Worm (Caenorhabditis elegans) whole organism, L4 larva: Measurements from ENCODE around the gene plx-2.

Experiments
- F26F4.8 ChIP-seq: fragments of 200-800 bp; sonication (Bioruptor generic); conservative IDR thresholded peaks from 2 replicates; pipeline ENCODE4 v1.3.6; 2022; ENCODE audit warnings: missing genetic modification characterization, missing compliant biosample characterization
- F44E2.7 ChIP-seq: fragments of 200-800 bp; sonication (Bioruptor generic); IDR thresholded peaks from 2 replicates; pipeline ENCODE4 v2.1.2; 2022; ENCODE audit warnings: missing genetic modification characterization, missing compliant biosample characterization
- R02D3.7 ChIP-seq: fragments of 150-350 bp; sonication (generic microtip); optimal IDR thresholded peaks from 3 replicates; lab custom pipeline; 2014; ENCODE audit warnings: missing biosample characterization, missing genetic modification characterization
- Y105C5A.15 ChIP-seq: fragments of 200-800 bp; sonication (Bioruptor generic); IDR thresholded peaks from 2 replicates; pipeline ENCODE4 v1.3.6; 2022; ENCODE audit warnings: missing genetic modification characterization, missing compliant biosample characterization
- Y5F2A.4 ChIP-seq: fragments of 200-800 bp; sonication (Bioruptor generic); optimal IDR thresholded peaks from 2 replicates; lab custom pipeline; 2018; ENCODE audit warnings: mild to moderate bottlenecking, missing genetic modification characterization, missing compliant biosample characterization
- ZK546.5 ChIP-seq, 2 experiments: sonication (generic microtip); optimal IDR thresholded peaks; 2 replicates each; lab custom pipeline; 2017; ENCODE audit warnings: missing biosample characterization in 2 of 2, missing genetic modification characterization in 2 of 2
- aha-1 ChIP-seq: fragments of 150-350 bp; peaks from one replicate; lab custom pipeline; 2014; ENCODE audit warnings: missing biosample characterization, missing genetic modification characterization
- aly-2 ChIP-seq: sonication (generic microtip); optimal IDR thresholded peaks from 2 replicates; lab custom pipeline; 2018; ENCODE audit warnings: missing biosample characterization, missing genetic modification characterization
- arid-1 ChIP-seq: fragments of 200-800 bp; sonication (Bioruptor generic); conservative IDR thresholded peaks from 2 replicates; pipeline ENCODE4 v1.3.6; 2022; ENCODE audit warnings: missing genetic modification reagents, missing genetic modification characterization, missing compliant biosample characterization
- ceh-20 ChIP-seq: fragments of 200-800 bp; sonication (Bioruptor generic); IDR thresholded peaks from 2 replicates; pipeline ENCODE4 v1.3.6; 2022; ENCODE audit warnings: missing genetic modification reagents, missing genetic modification characterization, missing compliant biosample characterization
- ceh-32 ChIP-seq: sonication (generic microtip); optimal IDR thresholded peaks from 2 replicates; lab custom pipeline; 2016; ENCODE audit warnings: mild to moderate bottlenecking, missing genetic modification characterization, missing compliant biosample characterization; ENCODE audit not compliant: poor library complexity
- ces-1 ChIP-seq: fragments of 150-350 bp; sonication (generic microtip); optimal IDR thresholded peaks from 4 replicates; lab custom pipeline; 2014; ENCODE audit warnings: missing biosample characterization, missing genetic modification reagents, missing genetic modification characterization
- ctbp-1 ChIP-seq: fragments of 200-800 bp; sonication (Bioruptor generic); IDR thresholded peaks from 2 replicates; pipeline ENCODE4 v1.3.6; 2022; ENCODE audit warnings: missing genetic modification reagents, missing genetic modification characterization, missing compliant biosample characterization
- daf-12 ChIP-seq: fragments of 150-350 bp; optimal IDR thresholded peaks from 2 replicates; lab custom pipeline; 2014; ENCODE audit warnings: missing biosample characterization, missing genetic modification reagents, missing genetic modification characterization
- daf-19 ChIP-seq: fragments of 200-800 bp; sonication (Bioruptor generic); conservative IDR thresholded peaks from 2 replicates; pipeline ENCODE4 v1.3.6; 2022; ENCODE audit warnings: missing genetic modification characterization, missing compliant biosample characterization
- dve-1 ChIP-seq: sonication (generic microtip); optimal IDR thresholded peaks from 2 replicates; lab custom pipeline; 2017; ENCODE audit warnings: antibody characterized with exemption, mild to moderate bottlenecking, missing genetic modification characterization, missing compliant biosample characterization; ENCODE audit not compliant: insufficient read depth
- egl-27 ChIP-seq: sonication (generic microtip); optimal IDR thresholded peaks from 3 replicates; lab custom pipeline; 2017; ENCODE audit warnings: missing biosample characterization, missing genetic modification reagents, missing genetic modification characterization
- fkh-10 ChIP-seq: fragments of 150-350 bp; optimal IDR thresholded peaks from 2 replicates; lab custom pipeline; 2014; ENCODE audit warnings: missing biosample characterization, missing genetic modification reagents, missing genetic modification characterization
- fos-1 ChIP-seq: fragments of 150-350 bp; optimal IDR thresholded peaks from 2 replicates; lab custom pipeline; 2014; ENCODE audit warnings: missing biosample characterization, missing genetic modification characterization
- hlh-11 ChIP-seq: fragments of 200-800 bp; sonication (Bioruptor generic); optimal IDR thresholded peaks from 2 replicates; lab custom pipeline; 2018; ENCODE audit warnings: mild to moderate bottlenecking, missing genetic modification characterization, missing compliant biosample characterization
- jun-1 ChIP-seq: fragments of 150-350 bp; optimal IDR thresholded peaks from 2 replicates; lab custom pipeline; 2014; ENCODE audit warnings: missing biosample characterization, missing genetic modification reagents, missing genetic modification characterization
- lin-15B ChIP-seq: fragments of 150-350 bp; sonication (generic microtip); optimal IDR thresholded peaks from 3 replicates; lab custom pipeline; 2014; ENCODE audit warnings: missing biosample characterization, missing genetic modification characterization
- lin-29 ChIP-seq: fragments of 200-800 bp; sonication (Bioruptor generic); IDR thresholded peaks from 2 replicates; pipeline ENCODE4 v1.3.6; 2022; ENCODE audit warnings: missing genetic modification reagents, missing genetic modification characterization, missing compliant biosample characterization
- lin-39 ChIP-seq: fragments of 150-350 bp; optimal IDR thresholded peaks from 2 replicates; lab custom pipeline; 2014; ENCODE audit warnings: missing biosample characterization, missing genetic modification reagents, missing genetic modification characterization
- lir-3 ChIP-seq: sonication (generic microtip); optimal IDR thresholded peaks from 2 replicates; lab custom pipeline; 2016; ENCODE audit warnings: mild to moderate bottlenecking, missing genetic modification characterization, missing compliant biosample characterization
- lsy-2 ChIP-seq, 2 experiments: fragments of 150-350 bp in 1 of 2; sonication (generic microtip) in 1 of 2; optimal IDR thresholded peaks; 2 replicates each; lab custom pipeline; 2014 to 2017; ENCODE audit warnings: missing biosample characterization in 2 of 2, missing genetic modification characterization in 2 of 2
- madf-9 ChIP-seq: fragments of 200-800 bp; sonication (Bioruptor generic); conservative IDR thresholded peaks from 2 replicates; pipeline ENCODE4 v1.3.6; 2022; ENCODE audit warnings: missing genetic modification reagents, missing genetic modification characterization, missing compliant biosample characterization
- mdl-1 ChIP-seq, 2 experiments: fragments of 150-350 bp in 1 of 2; sonication (generic microtip) in 1 of 2; optimal IDR thresholded peaks; 2 replicates each; lab custom pipeline; 2014 to 2017; ENCODE audit warnings: missing biosample characterization in 2 of 2, missing genetic modification characterization in 2 of 2
- mdt-29 ChIP-seq: fragments of 200-800 bp; sonication (Bioruptor generic); IDR thresholded peaks from 2 replicates; pipeline ENCODE4 v1.3.6; 2022; ENCODE audit warnings: missing genetic modification reagents, missing genetic modification characterization, missing compliant biosample characterization
- mep-1 ChIP-seq: fragments of 150-350 bp; sonication (generic microtip); optimal IDR thresholded peaks from 3 replicates; lab custom pipeline; 2014; ENCODE audit warnings: missing biosample characterization, missing genetic modification characterization
- mxl-3 ChIP-seq: fragments of 200-800 bp; sonication (Bioruptor generic); optimal IDR thresholded peaks from 2 replicates; lab custom pipeline; 2018; ENCODE audit warnings: mild to moderate bottlenecking, missing genetic modification characterization, missing compliant biosample characterization
- nhr-102 ChIP-seq: sonication (generic microtip); optimal IDR thresholded peaks from 2 replicates; lab custom pipeline; 2016; ENCODE audit warnings: mild to moderate bottlenecking, missing genetic modification characterization, moderate library complexity, missing compliant biosample characterization
- nhr-237 ChIP-seq: sonication (generic microtip); optimal IDR thresholded peaks from 2 replicates; lab custom pipeline; 2017; ENCODE audit warnings: missing biosample characterization, missing genetic modification characterization
- nhr-25 ChIP-seq: sonication (generic microtip); optimal IDR thresholded peaks from 2 replicates; lab custom pipeline; 2017; ENCODE audit warnings: missing genetic modification characterization, mild to moderate bottlenecking, missing compliant biosample characterization, antibody characterized with exemption, moderate library complexity, borderline replicate concordance; ENCODE audit not compliant: insufficient read depth
- nhr-48 ChIP-seq: sonication (generic microtip); optimal IDR thresholded peaks from 2 replicates; lab custom pipeline; 2016; ENCODE audit warnings: mild to moderate bottlenecking, missing genetic modification characterization, missing compliant biosample characterization
- nhr-6 ChIP-seq: fragments of 150-350 bp; optimal IDR thresholded peaks from 2 replicates; lab custom pipeline; 2014; ENCODE audit warnings: missing biosample characterization, missing genetic modification characterization
- pha-4 ChIP-seq, 2 experiments: fragments of 150-350 bp in 1 of 2; fragments of 200-800 bp in 1 of 2; sonication (Bioruptor generic) in 1 of 2; IDR thresholded peaks in 1 of 2; optimal IDR thresholded peaks in 1 of 2; 2 replicates each; pipeline versions ENCODE4 v1.3.6 to Lab custom; 2014 to 2022; ENCODE audit warnings: missing genetic modification characterization in 2 of 2, missing genetic modification reagents in 2 of 2, missing biosample characterization in 1 of 2, missing compliant biosample characterization in 1 of 2
- saeg-2 ChIP-seq: fragments of 200-800 bp; sonication (Bioruptor generic); IDR thresholded peaks from 2 replicates; pipeline ENCODE4 v1.3.6; 2022; ENCODE audit warnings: missing genetic modification reagents, missing genetic modification characterization, missing compliant biosample characterization
- skn-1 ChIP-seq: fragments of 150-350 bp; optimal IDR thresholded peaks from 2 replicates; lab custom pipeline; 2014; ENCODE audit warnings: missing biosample characterization, missing genetic modification characterization
- snpc-1.2 ChIP-seq: fragments of 200-800 bp; sonication (Bioruptor generic); IDR thresholded peaks from 2 replicates; pipeline ENCODE4 v1.3.6; 2022; ENCODE audit warnings: missing genetic modification reagents, missing genetic modification characterization, missing compliant biosample characterization
- snpc-4 ChIP-seq: fragments of 150-350 bp; optimal IDR thresholded peaks from 2 replicates; lab custom pipeline; 2014; ENCODE audit warnings: missing biosample characterization, missing genetic modification characterization
- spr-3 ChIP-seq: fragments of 200-800 bp; sonication (Bioruptor generic); optimal IDR thresholded peaks from 2 replicates; lab custom pipeline; 2018; ENCODE audit warnings: mild to moderate bottlenecking, missing genetic modification characterization, missing compliant biosample characterization
- tra-1 ChIP-seq: fragments of 200-800 bp; sonication (Bioruptor generic); IDR thresholded peaks from 2 replicates; pipeline ENCODE4 v1.3.6; 2022; ENCODE audit warnings: missing genetic modification reagents, missing genetic modification characterization, missing compliant biosample characterization
- unc-130 ChIP-seq: sonication (generic microtip); optimal IDR thresholded peaks from 2 replicates; lab custom pipeline; 2016; ENCODE audit warnings: missing genetic modification reagents, missing genetic modification characterization, missing compliant biosample characterization
- unc-39 ChIP-seq: sonication (generic microtip); optimal IDR thresholded peaks from 2 replicates; lab custom pipeline; 2017; ENCODE audit warnings: missing biosample characterization, missing genetic modification characterization
- unc-62 ChIP-seq, 3 experiments: fragments of 150-350 bp in 1 of 3; sonication (generic microtip); optimal IDR thresholded peaks in 2 of 3; peaks in 1 of 3; 1 replicate in 1 of 3; 2 replicates in 2 of 3; lab custom pipeline; 2014 to 2017; ENCODE audit warnings: missing biosample characterization in 3 of 3, missing genetic modification characterization in 3 of 3, missing genetic modification reagents in 3 of 3, missing genotype in 1 of 3
- zag-1 ChIP-seq: fragments of 150-350 bp; optimal IDR thresholded peaks from 2 replicates; lab custom pipeline; 2014; ENCODE audit warnings: missing biosample characterization, missing genetic modification characterization
- zfp-2 ChIP-seq: sonication (generic microtip); optimal IDR thresholded peaks from 2 replicates; lab custom pipeline; 2016; ENCODE audit warnings: mild to moderate bottlenecking, missing genetic modification characterization, missing compliant biosample characterization
- zfp-3 ChIP-seq: fragments of 200-800 bp; sonication (Bioruptor generic); conservative IDR thresholded peaks from 2 replicates; pipeline ENCODE4 v1.3.6; 2022; ENCODE audit warnings: missing genetic modification reagents, missing genetic modification characterization, missing compliant biosample characterization
- ztf-11 ChIP-seq: fragments of 150-350 bp; optimal IDR thresholded peaks from 2 replicates; lab custom pipeline; 2014; ENCODE audit warnings: missing biosample characterization, missing genetic modification characterization
- ztf-7 ChIP-seq: fragments of 150-350 bp; optimal IDR thresholded peaks from 2 replicates; lab custom pipeline; 2014; ENCODE audit warnings: missing biosample characterization, missing genetic modification characterization

plx-2 gene

ce11 chrII:14404266-14404665 is 20.4 kb downstream of the plx-2 start (continued):
- TF ChIP-seq fos-1 (tag; lab: Kevin White, UChicago): no peak
- no peak for TF ChIP-seq snpc-4 (tag; lab: Kevin White, UChicago)
- TF ChIP-seq egl-27 (tag; lab: Kevin White, UChicago): no peak
- TF ChIP-seq nhr-237 (tag; lab: Kevin White, UChicago): no peak
- TF ChIP-seq mdt-29 (GFP tag; lab: Robert Waterston, UW): no peak
- TF ChIP-seq jun-1 (tag; lab: Kevin White, UChicago): no peak
- no peak for TF ChIP-seq mxl-3 (GFP tag; lab: Kevin White, UChicago)
- no peak for TF ChIP-seq snpc-1.2 (GFP tag; lab: Robert Waterston, UW)
- TF ChIP-seq ceh-32 (tag; lab: Kevin White, UChicago): no peak
- TF ChIP-seq R02D3.7 (tag; lab: Kevin White, UChicago): no peak
- peak; percentile 26 for TF ChIP-seq hlh-11 (tag; lab: Kevin White, UChicago)
- TF ChIP-seq ceh-20 (GFP tag; lab: Robert Waterston, UW): no peak
- TF ChIP-seq lin-29 (GFP tag; lab: Robert Waterston, UW): no peak
- no peak for TF ChIP-seq ces-1 (GFP tag; lab: Kevin White, UChicago)
- no peak for TF ChIP-seq nhr-48 (tag; lab: Kevin White, UChicago)
- no peak for TF ChIP-seq unc-62 (GFP tag; optimal IDR thresholded peaks at IDR 0.05 in 1 of 2; lab: Kevin White, UChicago)
- no peak for TF ChIP-seq unc-62 (tag; optimal IDR thresholded peaks at IDR 0.05; lab: Kevin White, UChicago)
- TF ChIP-seq daf-12 (tag; lab: Kevin White, UChicago): no peak
- no peak for TF ChIP-seq F44E2.7
- no peak for TF ChIP-seq tra-1 (GFP tag; lab: Robert Waterston, UW)
- no peak for TF ChIP-seq nhr-25 (tag; lab: Kevin White, UChicago)
- peak; percentile 63 for TF ChIP-seq mep-1 (tag; lab: Kevin White, UChicago)
- no peak for TF ChIP-seq daf-19
- no peak for TF ChIP-seq lin-15B (tag; lab: Kevin White, UChicago)
- TF ChIP-seq nhr-102 (tag; lab: Kevin White, UChicago): no peak
- no peak for TF ChIP-seq fkh-10
- no peak for TF ChIP-seq spr-3 (GFP tag; lab: Kevin White, UChicago)
- no peak for TF ChIP-seq saeg-2 (GFP tag; lab: Robert Waterston, UW)
- no peak for TF ChIP-seq ztf-11 (tag; lab: Kevin White, UChicago)
- no peak for TF ChIP-seq madf-9 (GFP tag; lab: Robert Waterston, UW)
- TF ChIP-seq unc-39 (tag; lab: Kevin White, UChicago): no peak
- no peak for TF ChIP-seq lir-3 (tag; lab: Kevin White, UChicago)
- no peak for TF ChIP-seq unc-130 (GFP tag; lab: Kevin White, UChicago)
- TF ChIP-seq arid-1: no peak
- no peak for TF ChIP-seq zfp-2
- TF ChIP-seq zag-1 (tag; lab: Kevin White, UChicago): no peak
- TF ChIP-seq nhr-6 (tag; lab: Kevin White, UChicago): peak; percentile 82
- peak in 1 of 2 experiments; percentile 52 for TF ChIP-seq lsy-2 (tag; optimal IDR thresholded peaks at IDR 0.05; lab: Kevin White, UChicago)
- no peak for TF ChIP-seq Y5F2A.4 (GFP tag; lab: Kevin White, UChicago)
- TF ChIP-seq dve-1 (tag; lab: Kevin White, UChicago): peak; percentile 80
- TF ChIP-seq aha-1 (tag; lab: Kevin White, UChicago): peak; percentile 98
- TF ChIP-seq zfp-3 (GFP tag; lab: Robert Waterston, UW): no peak
- TF ChIP-seq skn-1: no peak
- TF ChIP-seq ctbp-1 (GFP tag; lab: Robert Waterston, UW): no peak
- no peak for TF ChIP-seq ztf-7 (tag; lab: Kevin White, UChicago)
- peak; percentile 19; the same call in 1 of the 2 replicates for TF ChIP-seq pha-4 (GFP tag; IDR thresholded peaks at IDR 0.05; lab: Robert Waterston, UW)
- peak; percentile 74 for TF ChIP-seq pha-4 (tag; optimal IDR thresholded peaks at IDR 0.05; lab: Kevin White, UChicago)
- TF ChIP-seq aly-2 (tag; lab: Kevin White, UChicago): no peak
- no peak for TF ChIP-seq ZK546.5 (tag; optimal IDR thresholded peaks at IDR 0.05; lab: Kevin White, UChicago)
- TF ChIP-seq Y105C5A.15 (GFP tag; lab: Robert Waterston, UW): no peak
- TF ChIP-seq mdl-1 (tag; optimal IDR thresholded peaks at IDR 0.05; lab: Kevin White, UChicago): peak in 1 of 2 experiments; percentile 70
- TF ChIP-seq lin-39 (tag; lab: Kevin White, UChicago): no peak
- no peak for TF ChIP-seq F26F4.8 (GFP tag; lab: Robert Waterston, UW)
